Worm (Caenorhabditis elegans) whole organism, L3 larva: ENCODE data around the gene C09E7.8.

Experiments used
- ZK546.5 ChIP-seq: sonication (generic microtip); optimal IDR thresholded peaks from 2 replicates; lab custom pipeline; 2017; ENCODE audit warnings: missing biosample characterization, missing genetic modification characterization
- aly-2 ChIP-seq: fragments of 150-350 bp; optimal IDR thresholded peaks from 2 replicates; lab custom pipeline; 2014; ENCODE audit warnings: missing biosample characterization, missing genetic modification characterization
- ama-1 ChIP-seq: fragments of 150-350 bp; optimal IDR thresholded peaks from 2 replicates; lab custom pipeline; 2018
- elt-3 ChIP-seq, 3 experiments: fragments of 150-350 bp in 1 of 3; sonication (generic microtip) in 2 of 3; optimal IDR thresholded peaks; 2 replicates in 2 of 3; 4 replicates in 1 of 3; lab custom pipeline; 2014 to 2017; ENCODE audit warnings: missing biosample characterization in 3 of 3, missing genetic modification characterization in 3 of 3
- nhr-43 ChIP-seq: sonication (generic microtip); optimal IDR thresholded peaks from 2 replicates; lab custom pipeline; 2016; ENCODE audit warnings: mild to moderate bottlenecking, missing genetic modification characterization, missing compliant biosample characterization; ENCODE audit not compliant: poor library complexity, severe bottlenecking

DNA sequence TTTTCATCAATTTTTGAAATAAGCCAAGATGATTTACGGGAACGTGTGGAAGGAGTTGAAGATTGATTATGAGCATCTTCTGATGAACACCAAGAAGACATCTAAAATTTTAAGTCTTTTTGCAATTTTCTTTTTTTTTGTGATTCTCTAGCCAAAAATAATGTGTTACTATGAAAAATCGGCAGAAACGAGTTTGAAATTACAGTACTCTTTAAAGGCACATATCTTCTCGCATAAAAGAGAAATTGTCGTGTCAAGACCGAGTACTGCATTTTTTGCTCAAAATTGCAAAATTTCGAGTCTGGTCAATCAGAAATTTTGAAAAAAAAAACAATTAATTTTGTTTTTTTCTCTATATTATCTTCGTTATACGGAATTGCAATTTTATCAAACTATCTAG, 33.7 kb upstream of the C09E7.8 start, which contains the start of gene F20H11.1:
- no peak for TF ChIP-seq aly-2 (tag; lab: Kevin White, UChicago)
- TF ChIP-seq ZK546.5 (tag; lab: Kevin White, UChicago), result no peak
- TF ChIP-seq elt-3 (tag; optimal IDR thresholded peaks at IDR 0.05; lab: Kevin White, UChicago), result no peak
- TF ChIP-seq nhr-43 (tag; lab: Kevin White, UChicago), result no peak
- no peak for TF ChIP-seq ama-1 (lab: Kevin White, UChicago)
